Worm (Caenorhabditis elegans) whole organism, midembryonic: ENCODE measurements around the gene F22B5.4.

Source experiments
- ref-1 ChIP-seq: fragments of 200-800 bp; sonication (Bioruptor generic); conservative IDR thresholded peaks from 2 replicates; pipeline ENCODE4 v1.3.6; 2022; ENCODE audit warnings: missing genetic modification reagents, missing genetic modification characterization, missing compliant biosample characterization
- tab-1 ChIP-seq: fragments of 200-800 bp; sonication (Bioruptor generic); IDR thresholded peaks from 2 replicates; pipeline ENCODE4 v1.3.6; 2022; ENCODE audit warnings: missing genetic modification characterization, missing compliant biosample characterization
- ztf-23 ChIP-seq: fragments of 200-800 bp; sonication (Bioruptor generic); IDR thresholded peaks from 2 replicates; pipeline ENCODE4 v1.3.6; 2022; ENCODE audit warnings: missing genetic modification reagents, missing genetic modification characterization, missing compliant biosample characterization

DNA sequence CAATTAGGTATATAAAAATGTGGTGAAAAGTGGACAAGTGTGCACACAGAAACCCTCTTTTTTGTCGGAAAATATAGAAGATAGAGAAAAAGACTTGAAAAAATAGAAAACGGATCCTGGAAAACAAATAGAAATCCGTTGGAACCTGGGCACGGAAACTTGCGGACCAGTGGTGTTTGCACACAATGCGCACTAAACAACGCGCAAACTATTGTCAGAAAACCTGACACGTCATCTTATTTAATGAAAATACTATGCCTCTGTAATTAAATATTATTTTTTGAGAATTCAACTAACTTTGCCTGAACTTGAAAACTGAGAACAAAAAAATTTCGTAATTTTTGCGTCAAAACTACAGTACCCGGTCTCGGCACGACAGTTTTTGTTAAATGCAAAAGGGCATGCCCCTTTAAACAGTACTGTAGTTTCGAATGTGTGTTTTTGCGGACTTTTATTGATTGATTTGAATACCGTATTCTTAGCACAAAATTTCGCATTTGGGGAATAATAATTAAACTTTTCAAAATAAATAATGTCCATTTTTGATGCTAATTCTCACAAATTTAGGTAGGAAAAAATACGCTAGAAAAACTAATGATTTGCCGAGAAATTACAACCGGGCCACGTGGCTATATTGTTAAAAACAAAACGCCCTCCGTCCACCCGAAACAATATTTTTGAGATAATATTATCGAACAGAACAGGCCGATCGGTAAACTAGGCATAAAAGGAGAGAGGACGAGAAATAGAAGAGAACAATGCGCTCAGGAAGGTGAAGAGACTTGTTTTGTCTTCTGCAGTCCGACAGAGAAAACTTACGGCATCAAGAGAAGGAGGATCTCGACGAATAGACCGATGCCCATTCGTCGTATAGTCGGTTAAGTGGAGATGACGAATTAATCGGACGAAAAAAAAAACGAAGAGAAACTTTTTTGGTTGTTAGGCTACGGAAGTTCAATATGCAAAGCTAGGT, 20.3 kb upstream of the F22B5.4 start:
- TF ChIP-seq tab-1 (GFP tag; lab: Robert Waterston, UW) (no peak), ztf-23 (no peak), ref-1 (no peak)
